Fruit fly (Drosophila melanogaster): ENCODE measurements around the gene CG33500.

Gene CG33500

dm6 chr3L:11556637-11557036 is 48.2 kb downstream of the CG33500 start (continued):
- peak; percentile 27 for TF ChIP-seq CG10147 (GFP tag; optimal IDR thresholded peaks at IDR 0.05)
- peak; percentile 15 for TF ChIP-seq Sox100B (GFP tag; optimal IDR thresholded peaks at IDR 0.05)
- peak; percentile 64 for TF ChIP-seq Hmr (GFP tag; optimal IDR thresholded peaks at IDR 0.05)
- no peak for TF ChIP-seq Bdp1 (GFP tag; optimal IDR thresholded peaks at IDR 0.05)
- TF ChIP-seq CG2116 (GFP tag; optimal IDR thresholded peaks at IDR 0.05): no peak
- TF ChIP-seq dmrt99B (tag; optimal IDR thresholded peaks at IDR 0.05): peak; percentile 37
- TF ChIP-seq ind (GFP tag; optimal IDR thresholded peaks at IDR 0.05): peak; percentile 10
- TF ChIP-seq Sox102F (GFP tag; optimal IDR thresholded peaks at IDR 0.05): peak; percentile 30
- TF ChIP-seq CG9437 (GFP tag; optimal IDR thresholded peaks at IDR 0.05): no peak
- peak; percentile 29 for TF ChIP-seq az2 (GFP tag; optimal IDR thresholded peaks at IDR 0.05)
- TF ChIP-seq CG3847 (GFP tag; IDR thresholded peaks at IDR 0.05): 0 out of 2 replicates have a peak, but pooled peaks have one; percentile 13
- peak; percentile 25 for TF ChIP-seq CG12659 (GFP tag; optimal IDR thresholded peaks at IDR 0.05)
- peak; percentile 21 for TF ChIP-seq CG12391 (tag; optimal IDR thresholded peaks at IDR 0.05)
- 0 out of 2 replicates have a peak, but pooled peaks have one; percentile 32 for TF ChIP-seq CG14014 (GFP tag; IDR thresholded peaks at IDR 0.05)
- peak; percentile 61 for TF ChIP-seq grau (tag; optimal IDR thresholded peaks at IDR 0.05)
- no peak for TF ChIP-seq CG30431 (GFP tag; optimal IDR thresholded peaks at IDR 0.05)
- TF ChIP-seq CG2199 (GFP tag; IDR thresholded peaks at IDR 0.05): no peak
- TF ChIP-seq vnd (GFP tag; IDR thresholded peaks at IDR 0.05; ENCODE audit: partially characterized antibody): no peak
- TF ChIP-seq phol (tag; optimal IDR thresholded peaks at IDR 0.05): no peak
- no peak for TF ChIP-seq CG9215 (GFP tag; IDR thresholded peaks at IDR 0.05)
- TF ChIP-seq CG17612 (GFP tag; IDR thresholded peaks at IDR 0.05): no peak
- TF ChIP-seq CG9817 (tag; optimal IDR thresholded peaks at IDR 0.05): peak; percentile 31
- TF ChIP-seq al (GFP tag; IDR thresholded peaks at IDR 0.05): 0 out of 2 replicates have a peak, but pooled peaks have one; percentile 3
- TF ChIP-seq CG15479 (GFP tag; optimal IDR thresholded peaks at IDR 0.05): no peak
- TF ChIP-seq CG7357 (GFP tag; IDR thresholded peaks at IDR 0.05): no peak
- TF ChIP-seq Oaz (GFP tag; IDR thresholded peaks at IDR 0.05): no peak
- TF ChIP-seq CG18599 (GFP tag; optimal IDR thresholded peaks at IDR 0.05): peak; percentile 46
- TF ChIP-seq Neu2 (GFP tag; optimal IDR thresholded peaks at IDR 0.05; ENCODE audit: borderline replicate concordance): no peak
- peak; percentile 32 for TF ChIP-seq bcd (GFP tag; optimal IDR thresholded peaks at IDR 0.05)
- no peak for TF ChIP-seq CG8290 (GFP tag; optimal IDR thresholded peaks at IDR 0.05)
- peak in 1 of 2 experiments; percentile 2 for TF ChIP-seq CG8290 (tag; optimal IDR thresholded peaks at IDR 0.05)
- TF ChIP-seq Oli (tag; optimal IDR thresholded peaks at IDR 0.05): peak; percentile 27
- TF ChIP-seq CG11695 (GFP tag; IDR thresholded peaks at IDR 0.05): 0 out of 3 replicates have a peak, but pooled peaks have one; percentile 13
- no peak for TF ChIP-seq CG10274 (GFP tag; optimal IDR thresholded peaks at IDR 0.05)
- TF ChIP-seq lilli (GFP tag; optimal IDR thresholded peaks at IDR 0.05): peak; percentile 24
- TF ChIP-seq Hr51 (GFP tag; optimal IDR thresholded peaks at IDR 0.05): peak in 1 of 2 experiments; percentile 38
- TF ChIP-seq CG9727 (GFP tag; optimal IDR thresholded peaks at IDR 0.05): peak; percentile 51
- TF ChIP-seq Fer3 (tag; optimal IDR thresholded peaks at IDR 0.05): peak; percentile 30
- TF ChIP-seq Atf6 (GFP tag; IDR thresholded peaks at IDR 0.05): 0 out of 2 replicates have a peak, but pooled peaks have one; percentile 33
- TF ChIP-seq D19B (GFP tag; optimal IDR thresholded peaks at IDR 0.05): peak; percentile 7
- peak; percentile 47 for TF ChIP-seq CG2120 (GFP tag; optimal IDR thresholded peaks at IDR 0.05)
- peak; percentile 12 for TF ChIP-seq Ets65A (GFP tag)
- peak; percentile 7 for TF ChIP-seq scrt (GFP tag; optimal IDR thresholded peaks at IDR 0.05)
- TF ChIP-seq CG12155 (GFP tag; optimal IDR thresholded peaks at IDR 0.05): peak; percentile 23
- TF ChIP-seq Hr39 (optimal IDR thresholded peaks at IDR 0.05): no peak
- no peak for TF ChIP-seq sens-2 (GFP tag; IDR thresholded peaks at IDR 0.05)
- TF ChIP-seq pan (optimal IDR thresholded peaks at IDR 0.05): no peak
- TF ChIP-seq pan (GFP tag; optimal IDR thresholded peaks at IDR 0.05 in 1 of 2, IDR thresholded peaks at IDR 0.05 in 1 of 2): peak in 1 of 2 experiments; percentile 20
- TF ChIP-seq CG2712 (tag; optimal IDR thresholded peaks at IDR 0.05): peak; percentile 11
- no peak for TF ChIP-seq CG4707 (GFP tag; optimal IDR thresholded peaks at IDR 0.05)
- no peak for TF ChIP-seq dmrt11E (tag; optimal IDR thresholded peaks at IDR 0.05)

Data from whole organism, embryonic.